Fruit fly (Drosophila melanogaster) whole organism, adult: ENCODE results near the gene CG4168.

Source experiments
- CG11617 ChIP-seq: fragments of 200-800 bp; sonication (Bioruptor generic); optimal IDR thresholded peaks from 2 replicates; lab custom pipeline; 2017; ENCODE audit warnings: mild to moderate bottlenecking, missing biosample characterization, missing genetic modification reagents, missing genetic modification characterization
- CG12768 ChIP-seq: fragments of 200-800 bp; sonication (Bioruptor generic); optimal IDR thresholded peaks from 2 replicates; lab custom pipeline; 2017; ENCODE audit warnings: missing biosample characterization, missing genetic modification characterization, mild to moderate bottlenecking, moderate library complexity, missing genetic modification reagents
- CG14711 ChIP-seq: fragments of 200-800 bp; sonication (Bioruptor generic); optimal IDR thresholded peaks from 2 replicates; lab custom pipeline; 2018; ENCODE audit warnings: missing biosample characterization, mild to moderate bottlenecking, missing genetic modification characterization, moderate library complexity
- CG1620 ChIP-seq: fragments of 200-800 bp; sonication (Bioruptor generic); optimal IDR thresholded peaks from 2 replicates; lab custom pipeline; 2016; ENCODE audit warnings: missing biosample characterization, missing genetic modification characterization
- CG33017 ChIP-seq: fragments of 200-800 bp; sonication (Bioruptor generic); optimal IDR thresholded peaks from 2 replicates; lab custom pipeline; 2018; ENCODE audit warnings: missing biosample characterization, mild to moderate bottlenecking, missing genetic modification characterization, moderate library complexity
- CG5204 ChIP-seq: fragments of 200-800 bp; sonication (Bioruptor generic); optimal IDR thresholded peaks from 2 replicates; lab custom pipeline; 2016; ENCODE audit warnings: missing biosample characterization, missing genetic modification characterization
- CG7045 ChIP-seq: fragments of 200-800 bp; sonication (Bioruptor generic); optimal IDR thresholded peaks from 2 replicates; lab custom pipeline; 2017; ENCODE audit warnings: missing biosample characterization, mild to moderate bottlenecking, missing genetic modification characterization
- CG7101 ChIP-seq: fragments of 200-800 bp; sonication (Bioruptor generic); optimal IDR thresholded peaks from 2 replicates; lab custom pipeline; 2018; ENCODE audit warnings: missing biosample characterization, mild to moderate bottlenecking, missing genetic modification characterization, moderate library complexity
- Clk ChIP-seq: fragments of 200-800 bp; sonication (Bioruptor generic); optimal IDR thresholded peaks from 2 replicates; lab custom pipeline; 2017; ENCODE audit warnings: missing biosample characterization, missing genetic modification characterization
- Crg-1 ChIP-seq: fragments of 200-800 bp; sonication (Bioruptor generic); optimal IDR thresholded peaks from 2 replicates; lab custom pipeline; 2016; ENCODE audit warnings: missing biosample characterization, missing genetic modification characterization
- Hr96 ChIP-seq: fragments of 200-800 bp; sonication (Bioruptor generic); optimal IDR thresholded peaks from 2 replicates; lab custom pipeline; 2016; ENCODE audit warnings: missing biosample characterization, missing genetic modification characterization
- Mnt ChIP-seq: fragments of 200-800 bp; sonication (Bioruptor generic); optimal IDR thresholded peaks from 2 replicates; lab custom pipeline; 2016; ENCODE audit warnings: missing biosample characterization, mild to moderate bottlenecking, missing genetic modification characterization
- bab1 ChIP-seq: fragments of 200-800 bp; sonication (Bioruptor generic); optimal IDR thresholded peaks from 3 replicates; lab custom pipeline; 2019; ENCODE audit warnings: missing biosample characterization, mild to moderate bottlenecking, missing genetic modification characterization, moderate library complexity
- cic ChIP-seq: fragments of 200-800 bp; sonication (Bioruptor generic); optimal IDR thresholded peaks from 2 replicates; lab custom pipeline; 2017; ENCODE audit warnings: missing biosample characterization, mild to moderate bottlenecking, missing genetic modification characterization, moderate library complexity
- cnc ChIP-seq, 2 experiments: fragments of >200 bp; optimal IDR thresholded peaks; 2 replicates each; lab custom pipeline; 2017
- kay ChIP-seq: fragments of 200-800 bp; sonication (Bioruptor generic); peaks from one replicate; lab custom pipeline; 2016; ENCODE audit warnings: missing biosample characterization, missing genetic modification characterization, borderline replicate concordance
- ovo ChIP-seq: fragments of 200-800 bp; sonication (Bioruptor generic); optimal IDR thresholded peaks from 2 replicates; lab custom pipeline; 2016; ENCODE audit warnings: missing biosample characterization, missing genetic modification characterization
- pad ChIP-seq: fragments of 200-800 bp; sonication (Bioruptor generic); optimal IDR thresholded peaks from 3 replicates; lab custom pipeline; 2017; ENCODE audit warnings: missing biosample characterization, missing genetic modification characterization, mild to moderate bottlenecking, moderate library complexity, missing genetic modification reagents
- tj ChIP-seq: fragments of 200-800 bp; sonication (Bioruptor generic); optimal IDR thresholded peaks from 3 replicates; lab custom pipeline; 2017; ENCODE audit warnings: missing biosample characterization, mild to moderate bottlenecking, missing genetic modification characterization, moderate library complexity
- toe ChIP-seq: fragments of 200-800 bp; sonication (Bioruptor generic); optimal IDR thresholded peaks from 2 replicates; lab custom pipeline; 2016; ENCODE audit warnings: missing biosample characterization, missing genetic modification characterization

The CG4168 gene

dm6 chr2L:15214922-15215321 lies 14.7 kb upstream of the CG4168 start, which contains the start of gene CG43230:
CG43230 (plus strand) TSS chr2L:15215222.
- TF ChIP-seq pad (GFP tag; lab: Kevin White, UChicago) (no peak), Hr96 (no peak), CG7101 (tag; lab: Kevin White, UChicago) (no peak), ovo (GFP tag; lab: Kevin White, UChicago) (no peak), CG11617 (GFP tag; lab: Kevin White, UChicago) (no peak), Mnt (GFP tag; lab: Kevin White, UChicago) (no peak), CG1620 (GFP tag; lab: Kevin White, UChicago) (no peak)

DNA sequence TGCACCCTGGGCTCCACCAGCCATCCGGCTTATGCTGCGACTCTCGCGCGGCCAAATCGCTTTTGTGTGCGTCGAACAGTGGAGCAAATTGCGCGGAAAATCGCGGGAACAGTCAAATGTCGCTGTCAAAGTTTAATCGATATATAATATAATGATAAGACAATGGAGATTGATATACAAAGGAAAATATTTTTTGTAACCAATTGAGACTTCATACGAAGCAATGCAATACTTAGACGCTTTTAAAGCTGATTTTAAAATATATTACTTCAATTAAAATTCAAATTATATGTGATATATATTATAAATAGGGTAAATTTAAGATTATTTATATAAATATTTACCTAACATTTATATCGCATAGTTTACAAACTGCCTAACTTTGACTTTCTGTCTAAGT lies 11.2 kb upstream of the CG4168 start:
- TF ChIP-seq CG5204 (GFP tag; lab: Kevin White, UChicago) = no peak
- TF ChIP-seq kay (GFP tag; lab: Kevin White, UChicago) = no peak
- TF ChIP-seq tj (GFP tag; lab: Kevin White, UChicago) = no peak
- TF ChIP-seq CG14711 (tag; lab: Kevin White, UChicago) = no peak
- no peak for TF ChIP-seq cic
- no peak for TF ChIP-seq Mnt (GFP tag; lab: Kevin White, UChicago)
- TF ChIP-seq ovo (GFP tag; lab: Kevin White, UChicago) = no peak
- no peak for TF ChIP-seq Crg-1
- TF ChIP-seq CG11617 (GFP tag; lab: Kevin White, UChicago) = no peak
- TF ChIP-seq CG7101 (tag; lab: Kevin White, UChicago) = no peak
- no peak for TF ChIP-seq CG7045 (GFP tag; lab: Kevin White, UChicago)
- TF ChIP-seq CG33017 = no peak
- no peak for TF ChIP-seq toe (GFP tag; lab: Kevin White, UChicago)
- no peak for TF ChIP-seq pad (GFP tag; lab: Kevin White, UChicago)
- TF ChIP-seq CG12768 (GFP tag; lab: Kevin White, UChicago) = no peak
- TF ChIP-seq cnc (optimal IDR thresholded peaks at IDR 0.05; lab: Kevin White, UChicago) = no peak
- no peak for TF ChIP-seq Clk

DNA sequence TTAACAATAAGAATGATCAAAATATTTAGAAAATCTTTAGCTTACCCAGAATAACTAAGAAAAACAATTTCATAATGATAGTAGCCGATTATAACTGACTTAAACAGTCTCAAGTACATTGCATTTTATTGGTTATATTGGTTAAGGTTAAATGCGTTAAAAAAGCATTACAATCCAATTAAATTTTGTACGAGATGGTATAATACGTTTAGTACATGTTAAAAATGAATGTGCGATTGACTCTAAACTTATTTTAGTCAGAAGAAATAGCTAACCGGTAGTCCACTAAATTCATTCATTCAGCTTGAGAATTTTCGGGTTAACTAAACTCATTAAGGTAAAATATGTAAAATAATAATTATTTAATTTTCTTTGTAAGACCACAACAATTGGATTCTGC lies 1.7 kb upstream of the CG4168 start, which contains the start of gene Sfp35C:
Gene Sfp35C (minus strand): TSS at position 101 of the 400 bp plus-strand sequence.
- TF ChIP-seq CG12768 (GFP tag; lab: Kevin White, UChicago) = no peak
- no peak for TF ChIP-seq cnc (optimal IDR thresholded peaks at IDR 0.05; lab: Kevin White, UChicago)
- TF ChIP-seq CG7101 (tag; lab: Kevin White, UChicago) = no peak
- no peak for TF ChIP-seq CG5204 (GFP tag; lab: Kevin White, UChicago)
- no peak for TF ChIP-seq CG14711 (tag; lab: Kevin White, UChicago)
- no peak for TF ChIP-seq cic
- no peak for TF ChIP-seq CG33017
- no peak for TF ChIP-seq Clk
- TF ChIP-seq tj (GFP tag; lab: Kevin White, UChicago) = no peak
- no peak for TF ChIP-seq pad (GFP tag; lab: Kevin White, UChicago)
- TF ChIP-seq CG1620 (GFP tag; lab: Kevin White, UChicago) = no peak
- TF ChIP-seq CG11617 (GFP tag; lab: Kevin White, UChicago) = no peak
- TF ChIP-seq toe (GFP tag; lab: Kevin White, UChicago) = no peak
- TF ChIP-seq Crg-1 = no peak
- no peak for TF ChIP-seq bab1 (GFP tag; lab: Kevin White, UChicago)

- TF ChIP-seq cic = no peak
- no peak for TF ChIP-seq cnc (optimal IDR thresholded peaks at IDR 0.05; lab: Kevin White, UChicago)
- no peak for TF ChIP-seq Clk
Observed at dm6 chr2L:15179028-15179427, 21.2 kb downstream of the CG4168 start.

DNA sequence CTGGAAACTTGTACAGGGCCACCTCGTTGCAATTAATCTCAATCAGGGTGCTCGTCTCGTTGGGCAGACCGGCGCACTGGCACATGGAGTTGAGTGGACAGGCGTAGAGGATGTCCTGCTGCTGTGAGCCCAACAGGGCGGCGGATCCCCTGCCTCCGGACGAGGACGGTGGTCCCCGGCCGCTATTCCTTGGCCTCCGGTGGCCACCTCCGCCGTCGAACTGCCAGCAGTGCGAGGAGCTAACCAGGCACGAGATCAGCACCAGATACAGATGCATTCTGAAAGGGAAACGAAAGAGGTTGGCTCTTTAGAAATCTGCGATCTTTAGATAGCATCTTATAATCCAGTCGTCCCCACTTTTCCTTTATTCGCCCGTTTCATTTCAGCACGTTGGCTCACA lies 22.2 kb downstream of the CG4168 start:
- TF ChIP-seq toe (GFP tag; lab: Kevin White, UChicago) (no peak), pad (GFP tag; lab: Kevin White, UChicago) (no peak), cic (no peak), Hr96 (no peak), cnc (optimal IDR thresholded peaks at IDR 0.05; lab: Kevin White, UChicago) (no peak), ovo (GFP tag; lab: Kevin White, UChicago) (no peak), Mnt (GFP tag; lab: Kevin White, UChicago) (no peak), tj (GFP tag; lab: Kevin White, UChicago) (no peak), CG5204 (GFP tag; lab: Kevin White, UChicago) (no peak), Clk (no peak), kay (GFP tag; lab: Kevin White, UChicago) (no peak), Crg-1 (no peak), CG7045 (GFP tag; lab: Kevin White, UChicago) (no peak), CG33017 (no peak), CG11617 (GFP tag; lab: Kevin White, UChicago) (no peak), CG7101 (tag; lab: Kevin White, UChicago) (no peak)

- TF ChIP-seq bab1 (GFP tag; lab: Kevin White, UChicago) (no peak), cic (no peak), CG11617 (GFP tag; lab: Kevin White, UChicago) (no peak), pad (GFP tag; lab: Kevin White, UChicago) (no peak), CG1620 (GFP tag; lab: Kevin White, UChicago) (no peak), tj (GFP tag; lab: Kevin White, UChicago) (no peak), kay (GFP tag; lab: Kevin White, UChicago) (no peak), CG12768 (GFP tag; lab: Kevin White, UChicago) (no peak), Crg-1 (no peak), Mnt (GFP tag; lab: Kevin White, UChicago) (no peak), CG7101 (tag; lab: Kevin White, UChicago) (no peak), CG5204 (GFP tag; lab: Kevin White, UChicago) (no peak), Clk (no peak), CG7045 (GFP tag; lab: Kevin White, UChicago) (no peak), CG33017 (no peak)
Observed at dm6 chr2L:15118507-15118906, 81.8 kb downstream of the CG4168 start.
